Fruit fly (Drosophila melanogaster): ENCODE measurements around the gene nej.

- no peak for TF ChIP-seq Hr83 (GFP tag; optimal IDR thresholded peaks at IDR 0.05; ENCODE audit: poor library complexity, severe bottlenecking)
- no peak for TF ChIP-seq Hr78 (GFP tag; optimal IDR thresholded peaks at IDR 0.05)
- no peak for TF ChIP-seq Mio (GFP tag; optimal IDR thresholded peaks at IDR 0.05)
- TF ChIP-seq psq (GFP tag; optimal IDR thresholded peaks at IDR 0.05): no peak
- TF ChIP-seq sv (GFP tag; optimal IDR thresholded peaks at IDR 0.05): no peak
- no peak for TF ChIP-seq tai (GFP tag; optimal IDR thresholded peaks at IDR 0.05)
- no peak for TF ChIP-seq rgr (GFP tag; optimal IDR thresholded peaks at IDR 0.05)
- no peak for TF ChIP-seq ey (GFP tag; optimal IDR thresholded peaks at IDR 0.05)
- no peak for TF ChIP-seq Myc (optimal IDR thresholded peaks at IDR 0.05)
- TF ChIP-seq OdsH (GFP tag; optimal IDR thresholded peaks at IDR 0.05): no peak
- no peak for TF ChIP-seq usp (GFP tag; optimal IDR thresholded peaks at IDR 0.05)
- TF ChIP-seq brk (GFP tag; optimal IDR thresholded peaks at IDR 0.05): no peak
- no peak for TF ChIP-seq fru (GFP tag; optimal IDR thresholded peaks at IDR 0.05)
Measured at dm6 chrX:9638927-9639420, 47.9 kb downstream of the nej start.
